Worm (Caenorhabditis elegans): ENCODE results near the gene rpt-3.
A peak's percentile ranks its signal among the peaks of the same experiment; 100 is the strongest.

The rpt-3 gene

DNA sequence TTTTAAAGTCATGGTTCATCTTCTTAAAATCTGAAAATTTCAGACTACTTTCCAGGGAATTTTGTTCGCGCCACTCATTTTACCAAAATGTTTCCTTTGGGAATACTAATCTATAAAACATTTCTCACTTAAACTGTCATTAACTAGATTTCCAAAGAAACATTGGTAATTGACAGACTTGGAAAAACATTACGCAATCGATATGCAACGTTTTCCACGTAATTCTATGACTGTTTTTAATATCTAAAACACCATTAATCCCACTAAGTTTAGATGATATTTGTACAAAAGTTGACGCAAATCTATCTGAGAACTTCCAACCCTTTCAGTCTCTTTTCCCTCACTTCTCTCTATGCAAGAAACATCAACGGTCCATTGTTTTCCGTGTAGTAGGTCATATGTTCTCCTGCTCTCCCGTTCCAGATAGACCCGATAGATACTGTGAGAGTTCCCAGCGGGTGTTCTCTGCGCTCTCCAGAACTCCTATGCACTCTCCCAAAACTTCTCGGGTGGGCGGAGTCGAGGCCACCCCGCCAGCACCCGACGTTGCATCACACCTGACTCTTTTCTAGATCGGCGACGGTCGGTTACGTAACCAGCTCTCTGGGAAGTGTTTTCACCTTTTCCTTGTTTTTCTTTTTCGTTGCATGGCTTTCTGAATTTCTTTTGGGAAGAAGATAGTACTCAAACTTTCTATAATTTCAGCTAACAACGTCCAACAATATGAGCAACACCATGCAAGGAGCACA, 11.2 kb upstream of the rpt-3 start, which contains the start of gene zip-8:
Gene zip-8 (plus strand): TSS at position 700 of the 749 bp plus-strand sequence.
- TF ChIP-seq aha-1 (tag), result peak; percentile 71
- TF ChIP-seq hlh-30 (tag; optimal IDR thresholded peaks at IDR 0.05; ENCODE audit: insufficient read depth), result no peak
- TF ChIP-seq mxl-3 (GFP tag; optimal IDR thresholded peaks at IDR 0.05), result no peak
- TF ChIP-seq nhr-25 (tag; optimal IDR thresholded peaks at IDR 0.05; ENCODE audit: borderline replicate concordance, insufficient read depth), result no peak
- peak; percentile 66 for TF ChIP-seq set-16 (GFP tag; IDR thresholded peaks at IDR 0.05)
- TF ChIP-seq nhr-28 (tag; optimal IDR thresholded peaks at IDR 0.05), result no peak
- no peak for TF ChIP-seq lin-15B (tag; optimal IDR thresholded peaks at IDR 0.05)
- TF ChIP-seq Y5F2A.4 (GFP tag; optimal IDR thresholded peaks at IDR 0.05), result no peak

DNA sequence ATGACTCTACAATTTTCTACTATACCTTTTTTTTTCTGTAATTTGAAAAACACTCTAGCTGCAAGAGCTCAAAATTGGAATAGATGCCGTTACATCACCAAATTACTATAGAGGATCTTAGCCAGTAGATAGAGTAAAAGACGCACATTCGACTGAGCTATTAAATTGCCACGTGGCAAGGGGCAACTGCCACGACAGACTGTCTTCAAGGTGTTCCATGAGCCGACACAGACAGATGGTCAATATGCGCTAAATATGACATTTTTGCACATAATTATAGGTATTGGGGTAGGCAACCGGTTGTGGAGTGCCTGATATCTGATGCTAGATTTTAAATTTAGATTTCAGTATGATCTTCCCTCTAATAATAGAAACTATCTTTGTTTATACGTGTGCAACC, 10.2 kb upstream of the rpt-3 start:
- TF ChIP-seq aly-2 (tag; optimal IDR thresholded peaks at IDR 0.05) (no peak), aha-1 (tag) (peak; percentile 93), lin-15B (tag; optimal IDR thresholded peaks at IDR 0.05) (no peak), mes-2 (tag; optimal IDR thresholded peaks at IDR 0.05; ENCODE audit: poor library complexity, severe bottlenecking) (no peak), fkh-10 (GFP tag; optimal IDR thresholded peaks at IDR 0.05) (no peak), Y75B8A.6 (GFP tag; IDR thresholded peaks at IDR 0.05) (no peak), daf-8 (GFP tag; IDR thresholded peaks at IDR 0.05) (no peak)

DNA sequence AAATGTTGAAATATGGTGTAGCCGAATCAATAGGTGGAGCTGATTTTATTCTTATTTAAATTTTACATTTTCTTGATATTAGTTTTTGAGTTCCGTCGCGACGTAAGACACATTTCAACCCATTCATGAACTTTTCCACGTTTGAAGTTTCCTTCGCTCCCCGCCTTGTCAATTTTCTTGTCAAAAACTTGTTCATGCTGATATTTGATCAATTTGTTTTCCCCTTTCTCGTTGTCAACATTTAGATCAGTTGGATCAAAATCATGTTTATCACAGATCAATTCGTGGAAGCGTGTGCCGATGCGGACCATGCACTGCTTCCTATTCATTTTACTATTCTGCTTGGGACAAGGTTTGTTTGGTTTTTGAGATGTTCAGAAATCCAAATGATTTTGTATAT, 6.7 kb upstream of the rpt-3 start, which contains the start of gene chtb-2:
Gene chtb-2 (plus strand): TSS at position 301 of the 400 bp plus-strand sequence.
- TF ChIP-seq hlh-30 (tag; optimal IDR thresholded peaks at IDR 0.05; ENCODE audit: insufficient read depth), result no peak
- no peak for TF ChIP-seq lin-15B (tag; optimal IDR thresholded peaks at IDR 0.05)
- no peak for TF ChIP-seq nhr-6 (tag; optimal IDR thresholded peaks at IDR 0.05)
- TF ChIP-seq Y75B8A.6 (GFP tag; IDR thresholded peaks at IDR 0.05), result no peak

ce11 chrIII:6488916-6489315, 677 bp upstream of the rpt-3 start:
- TF ChIP-seq R02D3.7 (tag; optimal IDR thresholded peaks at IDR 0.05) (no peak), zfp-3 (GFP tag; conservative IDR thresholded peaks at IDR 0.05) (no peak), nhr-48 (tag; optimal IDR thresholded peaks at IDR 0.05) (no peak), nhr-111 (GFP tag; optimal IDR thresholded peaks at IDR 0.05) (no peak), unc-62 (GFP tag; optimal IDR thresholded peaks at IDR 0.05 in 1 of 2) (no peak), unc-62 (tag; optimal IDR thresholded peaks at IDR 0.05) (no peak), dve-1 (tag; optimal IDR thresholded peaks at IDR 0.05; ENCODE audit: insufficient read depth) (no peak), rbr-2 (tag; optimal IDR thresholded peaks at IDR 0.05) (peak; percentile 24), dpl-1 (GFP tag; optimal IDR thresholded peaks at IDR 0.05) (peak; percentile 63), jun-1 (tag; optimal IDR thresholded peaks at IDR 0.05) (no peak), fos-1 (tag; optimal IDR thresholded peaks at IDR 0.05) (no peak)

DNA sequence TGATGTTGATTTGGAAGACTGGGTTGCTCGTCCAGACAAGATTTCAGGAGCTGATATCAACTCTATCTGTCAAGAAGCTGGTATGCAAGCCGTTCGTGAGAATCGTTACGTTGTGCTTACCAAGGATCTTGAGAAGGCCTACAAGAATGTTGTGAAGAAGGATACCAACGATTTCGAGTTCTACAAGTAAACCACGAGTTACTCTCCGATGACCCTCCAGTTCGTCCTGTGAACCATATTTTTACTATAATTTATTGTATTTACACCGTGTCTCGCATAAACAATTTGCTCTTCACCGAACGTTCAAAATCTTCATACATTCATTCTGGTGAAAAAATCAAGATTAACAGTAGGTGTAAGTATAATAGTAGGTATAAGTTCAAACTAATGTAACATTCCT, 1.4 kb downstream of the rpt-3 start:
- TF ChIP-seq nhr-42 (GFP tag; IDR thresholded peaks at IDR 0.05) (no peak), unc-62 (GFP tag; optimal IDR thresholded peaks at IDR 0.05 in 1 of 2) (peak in 1 of 2 experiments; percentile 90), unc-62 (tag; optimal IDR thresholded peaks at IDR 0.05) (no peak)

DNA sequence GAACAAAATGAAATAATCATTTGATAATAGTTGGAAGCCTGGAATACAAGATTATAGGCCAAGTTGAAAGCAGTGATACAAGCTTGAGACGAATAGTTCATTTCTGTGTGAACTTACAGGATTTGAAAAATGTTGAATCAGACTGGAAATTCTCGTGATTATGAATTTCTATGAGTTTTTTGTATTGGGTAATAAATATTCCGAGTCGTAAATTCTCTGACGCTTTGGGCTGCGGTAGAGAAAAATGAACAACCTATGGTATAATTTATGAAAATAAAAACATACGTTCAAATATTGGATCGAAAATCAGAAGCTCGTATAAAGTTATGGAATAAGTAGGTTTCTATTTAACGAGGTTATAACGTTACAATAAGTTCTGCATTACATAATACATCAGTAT, 3.2 kb downstream of the rpt-3 start, which contains the start of gene srb-11:
Gene srb-11 (minus strand): TSS at position 101 of the 400 bp plus-strand sequence.
- TF ChIP-seq zfp-2 (tag; optimal IDR thresholded peaks at IDR 0.05), result no peak
- no peak for TF ChIP-seq lin-13 (GFP tag; optimal IDR thresholded peaks at IDR 0.05)
- TF ChIP-seq sdz-12 (GFP tag; optimal IDR thresholded peaks at IDR 0.05), result no peak
- no peak for TF ChIP-seq F26F4.8 (GFP tag; conservative IDR thresholded peaks at IDR 0.05)
- TF ChIP-seq ZK337.2 (GFP tag; IDR thresholded peaks at IDR 0.05), result no peak
- TF ChIP-seq set-16 (GFP tag; IDR thresholded peaks at IDR 0.05), result no peak
